Worm (Caenorhabditis elegans) whole organism, L3 larva: Measurements from ENCODE around the gene nhr-196.
"Not testable (repeated sequence)": the region's sequence is repeated elsewhere in the genome, so short reads cannot be mapped to it uniquely, and the experiment has no call there.

ENCODE experiments used
- R02D3.7 ChIP-seq: fragments of 150-350 bp; optimal IDR thresholded peaks from 2 replicates; lab custom pipeline; 2014; ENCODE audit warnings: missing biosample characterization, missing genetic modification characterization
- ama-1 ChIP-seq: fragments of 150-350 bp; optimal IDR thresholded peaks from 2 replicates; lab custom pipeline; 2018
- daf-12 ChIP-seq: fragments of 150-350 bp; optimal IDR thresholded peaks from 2 replicates; lab custom pipeline; 2014; ENCODE audit warnings: missing biosample characterization, missing genetic modification reagents, missing genetic modification characterization
- lin-15B ChIP-seq: fragments of 150-350 bp; optimal IDR thresholded peaks from 2 replicates; lab custom pipeline; 2014; ENCODE audit warnings: missing biosample characterization, missing genetic modification characterization
- nfya-1 ChIP-seq: sonication (generic microtip); optimal IDR thresholded peaks from 2 replicates; lab custom pipeline; 2017; ENCODE audit warnings: missing genetic modification characterization, mild to moderate bottlenecking, missing compliant biosample characterization, antibody characterized with exemption, moderate library complexity; ENCODE audit not compliant: insufficient read depth
- nhr-11 ChIP-seq: fragments of 150-350 bp; optimal IDR thresholded peaks from 2 replicates; lab custom pipeline; 2014; ENCODE audit warnings: missing biosample characterization, missing genetic modification characterization
- nhr-25 ChIP-seq: sonication (generic microtip); optimal IDR thresholded peaks from 2 replicates; lab custom pipeline; 2017; ENCODE audit warnings: missing biosample characterization, missing genetic modification characterization
- pha-4 ChIP-seq: fragments of 150-350 bp; optimal IDR thresholded peaks from 2 replicates; lab custom pipeline; 2014; ENCODE audit warnings: missing biosample characterization, missing genetic modification reagents, missing genetic modification characterization
- sea-2 ChIP-seq: fragments of 150-350 bp; sonication (generic microtip); optimal IDR thresholded peaks from 4 replicates; lab custom pipeline; 2014; ENCODE audit warnings: missing biosample characterization, missing genetic modification reagents, missing genetic modification characterization
- skn-1 ChIP-seq: fragments of 150-350 bp; optimal IDR thresholded peaks from 2 replicates; lab custom pipeline; 2014; ENCODE audit warnings: missing biosample characterization, missing genetic modification characterization
- snpc-4 ChIP-seq: fragments of 150-350 bp; optimal IDR thresholded peaks from 2 replicates; lab custom pipeline; 2014; ENCODE audit warnings: missing biosample characterization, missing genetic modification characterization
- unc-39 ChIP-seq: sonication (generic microtip); optimal IDR thresholded peaks from 4 replicates; lab custom pipeline; 2017; ENCODE audit warnings: missing biosample characterization, missing genetic modification characterization
- unc-62 ChIP-seq: fragments of 150-350 bp; sonication (generic microtip); optimal IDR thresholded peaks from 4 replicates; lab custom pipeline; 2014; ENCODE audit warnings: missing biosample characterization, missing genetic modification reagents, missing genetic modification characterization

ce11 chrV:15670139-15670538 is 15.4 kb upstream of the nhr-196 start, which contains the start of gene K06B4.15:
- TF ChIP-seq pha-4 (tag; lab: Kevin White, UChicago); daf-12 (tag; lab: Kevin White, UChicago); nfya-1 (tag; lab: Kevin White, UChicago); R02D3.7 (tag; lab: Kevin White, UChicago); sea-2 (GFP tag; lab: Kevin White, UChicago); unc-39; nhr-11 (tag; lab: Kevin White, UChicago); unc-62 (GFP tag; lab: Kevin White, UChicago); snpc-4 (tag; lab: Kevin White, UChicago); lin-15B; nhr-25 (tag; lab: Kevin White, UChicago); skn-1 (tag; lab: Kevin White, UChicago); ama-1: not testable (repeated sequence)
